Worm (Caenorhabditis elegans) whole organism, early embryonic: ENCODE results near the gene F58G6.7.

Source experiments
- ama-1 ChIP-seq: fragments of 150-350 bp; optimal IDR thresholded peaks from 2 replicates; lab custom pipeline; 2014
- ceh-36 ChIP-seq: sonication (generic microtip); optimal IDR thresholded peaks from 2 replicates; lab custom pipeline; 2016; ENCODE audit warnings: missing genetic modification characterization, inconsistent platforms, missing compliant biosample characterization
- flt-1 ChIP-seq: fragments of 200-800 bp; sonication (Bioruptor generic); IDR thresholded peaks from 2 replicates; pipeline ENCODE4 v1.3.6; 2022; ENCODE audit warnings: missing genetic modification characterization, missing compliant biosample characterization
- hmg-4 ChIP-seq: fragments of 200-800 bp; sonication (Bioruptor generic); optimal IDR thresholded peaks from 2 replicates; lab custom pipeline; 2018; ENCODE audit warnings: mild to moderate bottlenecking, missing genetic modification characterization, missing compliant biosample characterization
- sea-1 ChIP-seq: fragments of 200-800 bp; sonication (Bioruptor generic); conservative IDR thresholded peaks from 2 replicates; pipeline ENCODE4 v1.3.6; 2022; ENCODE audit warnings: missing genetic modification characterization, missing compliant biosample characterization

ce11 chrIV:9676535-9676934, 22.4 kb downstream of the F58G6.7 start:
- TF ChIP-seq sea-1 (GFP tag; lab: Robert Waterston, UW) (no peak), hmg-4 (GFP tag; lab: Kevin White, UChicago) (no peak), ama-1 (lab: Kevin White, UChicago) (no peak), flt-1 (GFP tag; lab: Robert Waterston, UW) (no peak), ceh-36 (tag; lab: Kevin White, UChicago) (no peak)
